Worm (Caenorhabditis elegans): Measurements from ENCODE around the gene etc-1.

etc-1 gene

DNA sequence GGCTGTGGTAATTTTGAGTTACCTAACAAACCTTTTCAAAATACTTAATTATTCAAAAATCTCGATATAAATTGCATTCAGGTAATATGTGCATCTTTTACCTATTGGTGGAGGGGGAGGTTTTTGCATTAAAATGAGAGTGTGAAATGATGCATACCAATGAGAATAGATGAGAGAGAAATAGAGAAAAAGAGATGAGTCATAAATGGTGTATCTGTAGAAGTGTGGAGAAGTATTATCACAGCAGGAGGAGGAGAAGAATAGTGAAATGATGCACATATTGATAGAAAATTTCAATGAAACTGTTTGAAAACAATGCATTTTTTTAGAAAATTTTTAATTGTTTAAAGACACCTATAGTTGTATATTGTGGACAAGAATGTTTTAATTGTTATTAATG lies 24.1 kb upstream of the etc-1 start:
- TF ChIP-seq hsf-1 (GFP tag; IDR thresholded peaks at IDR 0.05): no peak
- TF ChIP-seq nhr-80 (tag; optimal IDR thresholded peaks at IDR 0.05): peak; percentile 13

DNA sequence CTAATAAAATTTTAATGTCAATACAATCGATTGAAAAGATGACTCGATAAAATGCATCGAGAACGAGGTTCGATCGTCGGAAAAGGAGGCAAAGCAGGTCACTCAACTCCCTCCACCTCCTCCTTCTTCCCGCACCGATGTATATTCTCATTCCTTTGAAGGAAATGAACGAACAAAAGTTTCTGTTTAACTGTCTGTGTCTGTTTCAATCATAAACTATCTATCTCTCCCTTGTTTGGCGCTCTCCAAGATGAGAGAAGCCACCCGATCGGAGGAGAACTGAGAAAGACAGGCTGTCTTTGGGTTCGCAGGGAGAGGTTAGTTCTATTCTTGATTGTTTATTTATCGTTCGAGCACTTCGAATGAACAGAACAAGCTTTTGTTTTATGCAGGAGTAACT lies 23.5 kb upstream of the etc-1 start, which contains the start of gene D2085.7:
Gene D2085.7 (plus strand): TSS at position 251 of the 400 bp plus-strand sequence.
- TF ChIP-seq ztf-28 (GFP tag; IDR thresholded peaks at IDR 0.05) (no peak), hmg-1.2 (GFP tag; IDR thresholded peaks at IDR 0.05) (peak; percentile 28; the same call in 1 of the 2 replicates)

DNA sequence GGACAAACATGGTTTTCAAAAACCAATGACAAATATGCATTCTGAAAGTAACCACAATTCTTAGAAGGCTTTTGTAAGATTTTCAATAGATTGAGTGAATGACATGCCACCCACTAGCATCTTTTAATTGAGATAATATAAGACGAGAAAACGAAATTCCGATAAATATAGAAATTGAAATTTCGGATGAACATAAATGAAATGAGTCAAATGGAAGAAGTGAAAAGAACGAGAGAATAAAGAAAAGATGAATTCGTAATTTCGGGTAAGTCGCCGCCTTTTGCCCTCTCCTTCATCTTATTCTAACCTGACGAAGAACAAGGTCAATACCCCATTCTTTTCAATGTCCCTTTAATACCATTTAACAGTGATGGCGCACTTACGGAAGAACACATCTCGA lies 22.3 kb upstream of the etc-1 start:
- TF ChIP-seq efl-1 (GFP tag; optimal IDR thresholded peaks at IDR 0.05) (no peak), K12H6.12 (tag; optimal IDR thresholded peaks at IDR 0.05) (no peak), egl-44 (GFP tag; IDR thresholded peaks at IDR 0.05) (no peak)

DNA sequence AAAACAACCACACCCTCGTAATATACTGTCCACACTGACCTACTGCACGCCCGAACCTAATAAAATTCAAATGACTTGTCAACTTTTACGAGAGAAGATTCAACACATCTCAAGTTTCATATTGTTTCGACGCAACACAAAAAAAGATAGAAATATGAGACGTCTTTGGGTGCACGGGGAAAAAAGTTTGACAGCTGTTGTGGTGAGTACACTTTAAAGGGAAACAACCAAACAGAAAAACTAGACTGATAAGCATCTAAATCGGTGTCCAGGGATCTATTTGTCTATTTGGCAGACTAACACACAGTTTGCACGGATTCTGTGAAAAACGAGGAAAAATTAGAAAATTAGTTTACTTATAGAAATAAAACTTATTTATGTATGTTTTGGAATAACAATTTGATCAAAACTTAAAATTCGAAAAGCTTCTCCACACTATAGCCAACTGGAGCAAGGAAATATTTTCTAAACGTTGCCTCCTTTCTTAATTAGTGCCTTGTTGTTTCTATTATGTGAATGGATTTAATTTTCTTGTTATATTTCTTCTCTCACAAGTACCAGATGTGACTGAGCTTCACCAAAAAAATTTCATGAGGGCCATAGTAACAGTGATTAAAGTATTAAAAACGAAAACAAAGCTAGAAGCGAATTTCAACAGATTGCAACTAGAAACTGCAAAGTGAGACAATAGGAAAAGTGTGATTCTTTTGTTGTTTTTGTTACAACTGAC lies 20.8 kb upstream of the etc-1 start:
- TF ChIP-seq nhr-179 (tag; optimal IDR thresholded peaks at IDR 0.05) (no peak), pbrm-1 (GFP tag; IDR thresholded peaks at IDR 0.05) (no peak), cebp-2 (GFP tag; IDR thresholded peaks at IDR 0.05) (no peak), egl-18 (GFP tag; IDR thresholded peaks at IDR 0.05) (no peak), lag-1 (GFP tag; IDR thresholded peaks at IDR 0.05) (no peak), ccch-3 (GFP tag; optimal IDR thresholded peaks at IDR 0.05) (no peak), let-526 (GFP tag; IDR thresholded peaks at IDR 0.05) (no peak), cebp-1 (GFP tag; IDR thresholded peaks at IDR 0.05) (no peak), cebp-1 (tag; optimal IDR thresholded peaks at IDR 0.05) (no peak), F57A8.1 (GFP tag; optimal IDR thresholded peaks at IDR 0.05) (no peak), hrde-1 (tag; optimal IDR thresholded peaks at IDR 0.05; ENCODE audit: borderline replicate concordance) (no peak), athp-1 (tag; optimal IDR thresholded peaks at IDR 0.05) (no peak), sea-2 (GFP tag; IDR thresholded peaks at IDR 0.05) (no peak), ztf-22 (GFP tag; optimal IDR thresholded peaks at IDR 0.05) (no peak), nhr-120 (GFP tag; IDR thresholded peaks at IDR 0.05) (no peak), mes-4 (tag; optimal IDR thresholded peaks at IDR 0.05) (no peak), fkh-3 (tag; optimal IDR thresholded peaks at IDR 0.05) (no peak), nfya-1 (tag; optimal IDR thresholded peaks at IDR 0.05; ENCODE audit: borderline replicate concordance, insufficient read depth) (no peak)

DNA sequence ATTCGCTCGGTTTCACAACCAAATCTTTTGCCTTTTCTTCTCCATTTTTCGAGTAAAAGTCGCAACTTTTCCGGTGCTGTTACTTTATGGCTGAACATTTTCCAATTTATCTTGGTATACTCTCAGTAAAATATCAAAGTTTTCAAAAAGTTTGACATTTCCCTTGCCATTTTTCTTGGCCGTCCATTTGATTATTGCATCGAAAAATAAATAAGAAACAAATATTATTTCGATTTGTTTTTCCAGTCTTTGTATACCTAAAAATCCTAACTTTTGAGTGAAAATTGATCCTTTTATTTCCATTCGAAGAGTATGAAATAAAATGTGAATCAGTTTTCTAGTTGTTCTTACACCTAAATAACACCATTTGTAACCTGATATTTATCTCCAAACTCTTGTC lies 18.2 kb upstream of the etc-1 start:
- no peak for TF ChIP-seq snpc-3.4 (tag; optimal IDR thresholded peaks at IDR 0.05)
- no peak for TF ChIP-seq nhr-179 (tag; optimal IDR thresholded peaks at IDR 0.05)
- no peak for TF ChIP-seq hmg-20 (GFP tag; IDR thresholded peaks at IDR 0.05)
- no peak for TF ChIP-seq rpc-1 (optimal IDR thresholded peaks at IDR 0.05)
- no peak for TF ChIP-seq rpc-1 (tag; optimal IDR thresholded peaks at IDR 0.05)
- TF ChIP-seq dpff-1 (tag; optimal IDR thresholded peaks at IDR 0.05): no peak
- TF ChIP-seq T07F8.4 (tag; optimal IDR thresholded peaks at IDR 0.05): no peak
- TF ChIP-seq somi-1 (GFP tag; optimal IDR thresholded peaks at IDR 0.05): no peak
- no peak for TF ChIP-seq mxl-1 (tag; optimal IDR thresholded peaks at IDR 0.05)
- TF ChIP-seq egl-18 (GFP tag; IDR thresholded peaks at IDR 0.05): no peak
- no peak for TF ChIP-seq chd-7 (tag; optimal IDR thresholded peaks at IDR 0.05)
- TF ChIP-seq T26A5.8 (tag; optimal IDR thresholded peaks at IDR 0.05): no peak
- TF ChIP-seq F22D6.2 (tag; optimal IDR thresholded peaks at IDR 0.05): no peak
- no peak for TF ChIP-seq F39B2.1 (GFP tag; IDR thresholded peaks at IDR 0.05)
- TF ChIP-seq tbx-9 (tag; optimal IDR thresholded peaks at IDR 0.05; ENCODE audit: borderline replicate concordance): no peak
